Fruit fly (Drosophila melanogaster) whole organism, wandering third instar larva: ENCODE data around the gene Tbca.

Source experiments
- Abd-B ChIP-seq: fragments of >200 bp; optimal IDR thresholded peaks from 2 replicates; lab custom pipeline; 2017; ENCODE audit warnings: missing biosample characterization, missing genetic modification characterization
- CG32264 ChIP-seq: fragments of 200-800 bp; sonication (Bioruptor generic); optimal IDR thresholded peaks from 2 replicates; lab custom pipeline; 2016; ENCODE audit warnings: missing biosample characterization, missing genetic modification characterization
- CG9705 ChIP-seq: fragments of 200-800 bp; sonication (Bioruptor generic); optimal IDR thresholded peaks from 2 replicates; lab custom pipeline; 2018; ENCODE audit warnings: missing biosample characterization, mild to moderate bottlenecking, missing genetic modification characterization
- CrebA ChIP-seq: fragments of 200-800 bp; sonication (Bioruptor generic); optimal IDR thresholded peaks from 2 replicates; lab custom pipeline; 2016; ENCODE audit warnings: missing biosample characterization, mild to moderate bottlenecking, missing genetic modification characterization, borderline replicate concordance
- Dfd ChIP-seq: fragments of >200 bp; optimal IDR thresholded peaks from 2 replicates; lab custom pipeline; 2017; ENCODE audit warnings: missing biosample characterization, missing genetic modification characterization
- Dif ChIP-seq: fragments of 200-275, 200-300 bp; sonication (Bioruptor generic); optimal IDR thresholded peaks from 2 replicates; lab custom pipeline; 2018; ENCODE audit warnings: missing biosample characterization, missing genetic modification characterization; ENCODE audit not compliant: partially characterized antibody
- GATAd ChIP-seq: sonication (Bioruptor generic); optimal IDR thresholded peaks from 2 replicates; lab custom pipeline; 2016; ENCODE audit warnings: missing biosample characterization, missing genetic modification characterization
- HLH106 ChIP-seq: fragments of 200-800 bp; optimal IDR thresholded peaks from 3 replicates; lab custom pipeline; 2019; ENCODE audit warnings: missing biosample characterization, mild to moderate bottlenecking, missing genetic modification characterization, moderate library complexity
- Hnf4 ChIP-seq: fragments of 200-800 bp; sonication (Bioruptor generic); optimal IDR thresholded peaks from 2 replicates; lab custom pipeline; 2016; ENCODE audit warnings: missing biosample characterization, mild to moderate bottlenecking, missing genetic modification characterization
- Hr78 ChIP-seq: fragments of >200 bp; optimal IDR thresholded peaks from 2 replicates; lab custom pipeline; 2017; ENCODE audit warnings: missing biosample characterization, missing genetic modification characterization
- Hr83 ChIP-seq: fragments of 200-300 bp; sonication (Bioruptor generic); optimal IDR thresholded peaks from 2 replicates; lab custom pipeline; 2016; ENCODE audit warnings: missing biosample characterization, mild to moderate bottlenecking, missing genetic modification characterization, moderate library complexity; ENCODE audit not compliant: poor library complexity, severe bottlenecking
- Jra ChIP-seq: sonication (Bioruptor generic); optimal IDR thresholded peaks from 2 replicates; lab custom pipeline; 2016; ENCODE audit warnings: missing biosample characterization, missing genetic modification characterization
- Mio ChIP-seq: sonication (Bioruptor generic); optimal IDR thresholded peaks from 2 replicates; lab custom pipeline; 2016; ENCODE audit warnings: missing biosample characterization, missing genetic modification characterization
- Myc ChIP-seq: fragments of >200 bp; optimal IDR thresholded peaks from 2 replicates; lab custom pipeline; 2017
- N ChIP-seq: fragments of >200 bp; optimal IDR thresholded peaks from 2 replicates; lab custom pipeline; 2018; ENCODE audit warnings: missing biosample characterization, missing external identifiers, missing genetic modification characterization
- OdsH ChIP-seq: fragments of 200-800 bp; sonication (Bioruptor generic); optimal IDR thresholded peaks from 2 replicates; lab custom pipeline; 2016; ENCODE audit warnings: missing biosample characterization, mild to moderate bottlenecking, missing genetic modification characterization
- Rel ChIP-seq, 2 experiments: fragments of 200-800 bp; sonication (Bioruptor generic) in 1 of 2; optimal IDR thresholded peaks; 2 replicates in 1 of 2; 3 replicates in 1 of 2; lab custom pipeline; 2016 to 2019; ENCODE audit warnings: mild to moderate bottlenecking in 2 of 2, missing biosample characterization in 2 of 2, missing genetic modification characterization in 2 of 2, moderate library complexity in 1 of 2
- Sp1 ChIP-seq: fragments of 200-800 bp; sonication (Bioruptor generic); optimal IDR thresholded peaks from 3 replicates; lab custom pipeline; 2019; ENCODE audit warnings: missing biosample characterization, mild to moderate bottlenecking, missing genetic modification characterization, moderate library complexity
- Vsx2 ChIP-seq: fragments of 200-300, 225-300 bp; sonication (Bioruptor generic); optimal IDR thresholded peaks from 2 replicates; lab custom pipeline; 2018; ENCODE audit warnings: missing biosample characterization, missing genetic modification characterization; ENCODE audit not compliant: partially characterized antibody
- br ChIP-seq: fragments of 200-800 bp; sonication (Bioruptor generic); optimal IDR thresholded peaks from 2 replicates; lab custom pipeline; 2016; ENCODE audit warnings: missing biosample characterization, missing genetic modification characterization
- brk ChIP-seq: fragments of 200-800 bp; sonication (Bioruptor generic); optimal IDR thresholded peaks from 2 replicates; lab custom pipeline; 2016; ENCODE audit warnings: missing biosample characterization, mild to moderate bottlenecking, missing genetic modification characterization
- dl ChIP-seq, 2 experiments: fragments of 175-275, 200-275 bp in 1 of 2; fragments of 200-275 bp in 1 of 2; sonication (Bioruptor generic); optimal IDR thresholded peaks; lab custom pipeline; 2018; ENCODE audit warnings: mild to moderate bottlenecking in 2 of 2, missing biosample characterization in 2 of 2, missing genetic modification characterization in 2 of 2, moderate library complexity in 2 of 2; ENCODE audit not compliant: partially characterized antibody in 2 of 2, insufficient read depth in 1 of 2
- dmrt93B ChIP-seq: fragments of 200-800 bp; sonication (Bioruptor generic); optimal IDR thresholded peaks from 2 replicates; lab custom pipeline; 2018; ENCODE audit warnings: missing biosample characterization, mild to moderate bottlenecking, missing genetic modification characterization
- dsf ChIP-seq: sonication (Bioruptor generic); optimal IDR thresholded peaks from 2 replicates; lab custom pipeline; 2016; ENCODE audit warnings: missing biosample characterization, missing genetic modification characterization, borderline replicate concordance
- ey ChIP-seq: fragments of 200-800 bp; sonication (Bioruptor generic); optimal IDR thresholded peaks from 2 replicates; lab custom pipeline; 2016; ENCODE audit warnings: missing biosample characterization, missing genetic modification characterization
- foxo ChIP-seq, 2 experiments: fragments of 200-800 bp; sonication (Bioruptor generic); optimal IDR thresholded peaks; 2 replicates in 1 of 2; 3 replicates in 1 of 2; lab custom pipeline; 2016 to 2017; ENCODE audit warnings: missing biosample characterization in 2 of 2, missing genetic modification characterization in 2 of 2
- fru ChIP-seq: fragments of 200-800 bp; sonication (Bioruptor generic); optimal IDR thresholded peaks from 3 replicates; lab custom pipeline; 2016; ENCODE audit warnings: missing biosample characterization, mild to moderate bottlenecking, missing genetic modification characterization
- h ChIP-seq: fragments of 200-800 bp; sonication (Bioruptor generic); optimal IDR thresholded peaks from 3 replicates; lab custom pipeline; 2016; ENCODE audit warnings: missing biosample characterization, mild to moderate bottlenecking, missing genetic modification characterization
- jim ChIP-seq: fragments of 175-275, 200-325 bp; sonication (Bioruptor generic); optimal IDR thresholded peaks from 2 replicates; lab custom pipeline; 2016; ENCODE audit warnings: missing biosample characterization, mild to moderate bottlenecking, missing genetic modification characterization
- lola ChIP-seq: fragments of >200 bp; optimal IDR thresholded peaks from 2 replicates; lab custom pipeline; 2017; ENCODE audit warnings: missing biosample characterization, missing genetic modification characterization
- pan ChIP-seq: fragments of >200 bp; optimal IDR thresholded peaks from 2 replicates; lab custom pipeline; 2017
- psq ChIP-seq: fragments of 200-800 bp; sonication (Bioruptor generic); optimal IDR thresholded peaks from 3 replicates; lab custom pipeline; 2017; ENCODE audit warnings: missing biosample characterization, mild to moderate bottlenecking, missing genetic modification characterization, moderate library complexity
- rgr ChIP-seq: fragments of 200-800 bp; sonication (Bioruptor generic); optimal IDR thresholded peaks from 3 replicates; lab custom pipeline; 2016; ENCODE audit warnings: missing biosample characterization, mild to moderate bottlenecking, missing genetic modification characterization
- sage ChIP-seq: fragments of 200-800 bp; sonication (Bioruptor generic); optimal IDR thresholded peaks from 2 replicates; lab custom pipeline; 2016; ENCODE audit warnings: missing biosample characterization, mild to moderate bottlenecking, missing genetic modification characterization
- sv ChIP-seq: fragments of 200-800 bp; sonication (Bioruptor generic); optimal IDR thresholded peaks from 3 replicates; lab custom pipeline; 2016; ENCODE audit warnings: missing biosample characterization, missing genetic modification characterization
- tai ChIP-seq: sonication (Bioruptor generic); optimal IDR thresholded peaks from 2 replicates; lab custom pipeline; 2016; ENCODE audit warnings: missing biosample characterization, missing genetic modification characterization
- usp ChIP-seq: fragments of >200 bp; optimal IDR thresholded peaks from 2 replicates; lab custom pipeline; 2017; ENCODE audit warnings: missing biosample characterization, missing genetic modification characterization
- woc ChIP-seq: sonication (Bioruptor generic); optimal IDR thresholded peaks from 2 replicates; lab custom pipeline; 2016; ENCODE audit warnings: missing biosample characterization, mild to moderate bottlenecking, missing genetic modification characterization

The Tbca gene

dm6 chr3R:31711270-31712029 lies 31.8 kb upstream of the Tbca start:
- no peak for TF ChIP-seq Vsx2
- TF ChIP-seq dmrt93B = no peak
- TF ChIP-seq, all 38 proteins: peak for 0

dm6 chr3R:31712585-31712984 lies 30.7 kb upstream of the Tbca start:
- TF ChIP-seq CG9705 (GFP tag; lab: Kevin White, UChicago) = no peak
- no peak for TF ChIP-seq lola (GFP tag; lab: Kevin White, UChicago)
- no peak for TF ChIP-seq Rel (GFP tag; optimal IDR thresholded peaks at IDR 0.05; lab: Kevin White, UChicago)
- TF ChIP-seq Rel (tag; optimal IDR thresholded peaks at IDR 0.05; lab: Kevin White, UChicago) = peak; percentile 22

DNA sequence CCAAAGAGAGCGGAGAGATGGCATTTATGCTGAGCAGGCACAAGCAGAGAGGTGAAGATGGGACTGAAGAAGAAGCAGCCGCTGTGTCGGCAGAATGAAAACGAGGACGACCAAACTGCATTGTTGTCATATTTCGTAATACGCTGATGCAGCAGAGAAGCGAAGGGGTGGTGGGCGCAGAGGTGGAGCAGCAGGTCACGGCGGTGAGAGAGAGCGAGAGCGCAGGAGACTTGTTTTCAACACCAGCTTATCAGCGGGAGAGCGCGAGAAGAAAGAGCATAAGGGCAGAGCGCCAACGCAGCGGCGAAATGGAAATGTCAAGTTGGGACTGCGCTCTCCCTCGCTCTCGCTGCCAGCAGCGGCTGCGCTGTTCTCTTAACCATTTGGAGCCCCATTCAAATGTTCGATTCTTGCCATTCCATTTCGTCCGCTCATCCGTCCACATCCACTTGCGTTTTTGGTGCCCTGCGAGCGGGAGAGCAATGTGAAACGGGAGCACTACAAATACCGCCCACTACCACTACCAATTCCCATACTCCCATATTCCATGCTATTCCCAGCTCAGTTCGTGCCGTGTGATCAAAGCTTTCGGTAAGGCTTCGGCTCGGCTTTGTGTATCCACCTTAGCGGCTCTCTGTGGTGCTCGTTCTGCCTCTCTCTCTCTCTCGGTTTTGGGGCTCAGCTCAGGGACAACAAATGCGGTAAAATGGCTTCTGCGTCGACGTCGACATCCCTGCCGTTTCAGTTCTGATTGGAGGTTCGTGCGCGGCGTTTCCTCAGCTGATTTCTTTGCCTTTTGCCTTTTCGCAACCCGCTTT lies 29.8 kb upstream of the Tbca start, which contains the start of gene ttk:
ttk (plus strand) TSS at position 562 of the 818 bp plus-strand sequence.
- TF ChIP-seq dl (GFP tag; optimal IDR thresholded peaks at IDR 0.05; lab: Kevin White, UChicago; ENCODE audit: insufficient read depth in 1 of 2, partially characterized antibody in 2 of 2) (peak; percentile 89 to 96), Hnf4 (no peak), Mio (GFP tag; lab: Kevin White, UChicago) (no peak), Hr83 (GFP tag; lab: Kevin White, UChicago) (peak; percentile 25), sv (GFP tag; lab: Kevin White, UChicago) (no peak), CG32264 (no peak), CG9705 (GFP tag; lab: Kevin White, UChicago) (no peak), N (GFP tag; lab: Kevin White, UChicago) (no peak), GATAd (GFP tag; lab: Kevin White, UChicago) (no peak), Rel (GFP tag; optimal IDR thresholded peaks at IDR 0.05; lab: Kevin White, UChicago) (peak; percentile 8), Rel (tag; optimal IDR thresholded peaks at IDR 0.05; lab: Kevin White, UChicago) (no peak), Jra (GFP tag; lab: Kevin White, UChicago) (peak; percentile 34), CrebA (peak; percentile 65), psq (GFP tag; lab: Kevin White, UChicago) (peak; percentile 58), Myc (lab: Kevin White, UChicago) (no peak), brk (GFP tag; lab: Kevin White, UChicago) (no peak), br (peak; percentile 11), rgr (GFP tag; lab: Kevin White, UChicago) (peak; percentile 16), Sp1 (GFP tag; lab: Kevin White, UChicago) (peak; percentile 5), sage (GFP tag; lab: Kevin White, UChicago) (no peak), HLH106 (tag; lab: Kevin White, UChicago) (peak; percentile 4), dmrt93B (no peak), Vsx2 (peak; percentile 83), Dif (GFP tag; lab: Kevin White, UChicago) (peak; percentile 92), tai (GFP tag; lab: Kevin White, UChicago) (no peak), dsf (GFP tag; lab: Kevin White, UChicago) (no peak), h (GFP tag; lab: Kevin White, UChicago) (peak; percentile 64), Abd-B (GFP tag; lab: Kevin White, UChicago) (no peak), jim (GFP tag; lab: Kevin White, UChicago) (no peak), Dfd (GFP tag; lab: Kevin White, UChicago) (no peak), pan (lab: Kevin White, UChicago) (no peak), woc (no peak), fru (GFP tag; lab: Kevin White, UChicago) (peak; percentile 63), Hr78 (GFP tag; lab: Kevin White, UChicago) (no peak), foxo (GFP tag; optimal IDR thresholded peaks at IDR 0.05; lab: Kevin White, UChicago) (peak in 1 of 2 experiments; percentile 46), lola (GFP tag; lab: Kevin White, UChicago) (no peak), usp (GFP tag; lab: Kevin White, UChicago) (no peak), ey (GFP tag; lab: Kevin White, UChicago) (no peak), OdsH (GFP tag; lab: Kevin White, UChicago) (no peak)
